Fruit fly (Drosophila melanogaster) S2 (cell line): ENCODE results near the gene CG18628.

Experiments used
- CG8478 ChIP-seq: fragments of >200 bp; optimal IDR thresholded peaks from 2 replicates; lab custom pipeline; 2018
- CTCF ChIP-seq, 2 experiments: fragments of >200 bp; optimal IDR thresholded peaks; 2 replicates each; lab custom pipeline; 2018

DNA sequence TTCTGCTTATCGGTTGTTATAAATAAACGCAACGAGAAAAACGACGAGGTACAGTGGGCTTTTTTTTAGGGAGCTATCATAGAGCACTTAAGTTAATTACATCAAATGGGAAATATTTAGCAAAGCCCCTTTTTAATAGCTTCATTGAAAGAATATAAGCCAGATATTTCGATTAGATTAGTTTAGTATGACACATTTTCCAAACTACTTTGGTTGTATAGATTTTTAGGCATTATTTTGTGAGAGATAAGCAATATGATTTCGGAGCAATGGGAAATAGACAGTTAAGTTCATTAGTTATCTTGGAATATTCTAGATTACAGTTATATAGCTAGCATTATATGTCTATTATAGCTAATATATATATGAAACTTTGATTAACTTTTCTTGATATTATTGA, 40.6 kb downstream of the CG18628 start:
- TF ChIP-seq CTCF (optimal IDR thresholded peaks at IDR 0.05; lab: Kevin White, UChicago): no peak
- TF ChIP-seq CG8478 (lab: Kevin White, UChicago): no peak
